Worm (Caenorhabditis elegans) whole organism, midembryonic: ENCODE results near the gene ZK177.9.

Experiments
- flt-1 ChIP-seq: fragments of 200-800 bp; sonication (Bioruptor generic); IDR thresholded peaks from 2 replicates; pipeline ENCODE4 v1.3.6; 2022; ENCODE audit warnings: missing genetic modification characterization, missing compliant biosample characterization
- ref-1 ChIP-seq: fragments of 200-800 bp; sonication (Bioruptor generic); conservative IDR thresholded peaks from 2 replicates; pipeline ENCODE4 v1.3.6; 2022; ENCODE audit warnings: missing genetic modification reagents, missing genetic modification characterization, missing compliant biosample characterization
- tab-1 ChIP-seq: fragments of 200-800 bp; sonication (Bioruptor generic); IDR thresholded peaks from 2 replicates; pipeline ENCODE4 v1.3.6; 2022; ENCODE audit warnings: missing genetic modification characterization, missing compliant biosample characterization

DNA sequence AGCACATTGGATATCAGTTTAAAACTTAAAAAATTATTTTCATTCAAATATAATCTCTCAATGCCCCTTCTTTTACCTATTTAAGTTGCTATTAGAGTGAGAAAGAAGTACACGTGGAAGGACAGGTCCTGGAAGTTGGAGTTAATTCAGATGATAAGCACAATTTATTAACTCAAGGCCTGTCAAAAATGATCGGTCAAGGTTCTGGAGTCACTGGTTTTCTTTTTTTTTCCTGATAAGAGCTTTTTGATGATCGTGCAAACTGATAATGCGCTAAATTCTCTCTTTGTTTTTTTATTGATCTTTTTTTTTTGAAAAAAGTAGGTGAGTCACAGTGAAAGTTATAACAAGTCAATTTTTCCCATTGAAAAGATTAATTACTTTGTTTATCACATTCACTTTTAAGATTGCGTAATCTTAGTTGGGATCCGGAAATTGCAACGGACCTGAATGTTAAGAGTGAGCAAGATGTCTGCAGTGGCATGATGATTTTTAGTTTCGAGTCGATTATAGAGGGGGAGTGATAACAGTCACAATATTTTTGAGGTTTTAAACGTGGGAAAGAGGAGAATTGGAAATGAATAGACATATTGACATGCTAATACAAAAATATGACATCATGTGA is 5.0 kb downstream of the ZK177.9 start:
- TF ChIP-seq ref-1 (no peak), flt-1 (no peak), tab-1 (GFP tag; lab: Robert Waterston, UW) (no peak)
